Worm (Caenorhabditis elegans): ENCODE data around the gene mup-2.

DNA sequence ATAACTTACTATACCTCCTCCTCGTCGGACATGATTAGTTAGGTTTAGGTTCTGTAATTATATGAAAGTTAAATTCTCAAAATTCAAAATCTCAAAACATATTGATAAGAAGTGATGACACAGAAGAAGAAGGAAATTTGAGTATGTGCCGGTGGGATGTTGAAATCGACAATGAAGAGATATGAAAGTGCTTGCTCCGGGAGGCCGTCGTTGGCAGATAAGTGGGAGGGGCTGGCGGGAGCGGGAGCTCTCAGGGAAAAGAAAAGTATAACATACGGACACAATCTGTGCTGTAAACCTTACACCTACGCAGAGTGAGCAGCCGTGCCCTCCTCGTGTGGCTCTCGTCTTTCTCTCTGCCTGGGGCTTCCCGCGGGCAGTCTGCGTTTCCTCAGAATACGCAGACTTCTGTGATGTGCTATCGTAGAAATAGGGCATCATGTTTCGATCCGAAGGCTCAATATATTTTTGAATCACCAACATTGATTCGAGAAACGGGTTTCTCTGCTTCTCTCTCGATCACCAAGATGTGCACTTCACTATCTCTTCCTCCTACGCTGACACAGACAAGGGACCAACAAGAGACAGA, at the start of gene mup-2:
- TF ChIP-seq efl-1 (GFP tag; optimal IDR thresholded peaks at IDR 0.05) (no peak), nhr-80 (tag; optimal IDR thresholded peaks at IDR 0.05) (no peak), lin-40 (tag; optimal IDR thresholded peaks at IDR 0.05) (no peak), lin-35 (GFP tag; optimal IDR thresholded peaks at IDR 0.05) (no peak), pha-4 (tag; optimal IDR thresholded peaks at IDR 0.05) (no peak), attf-3 (GFP tag; conservative IDR thresholded peaks at IDR 0.05) (no peak), ama-1 (optimal IDR thresholded peaks at IDR 0.05) (no peak), ama-1 (GFP tag; optimal IDR thresholded peaks at IDR 0.05) (no peak), nhr-27 (tag; optimal IDR thresholded peaks at IDR 0.05) (no peak), Y67H2A.10 (GFP tag; conservative IDR thresholded peaks at IDR 0.05) (no peak), ZK185.1 (tag; optimal IDR thresholded peaks at IDR 0.05; ENCODE audit: poor library complexity, severe bottlenecking) (no peak), fkh-3 (tag; optimal IDR thresholded peaks at IDR 0.05) (no peak), ztf-18 (tag; optimal IDR thresholded peaks at IDR 0.05) (no peak), mel-28 (tag; optimal IDR thresholded peaks at IDR 0.05; ENCODE audit: borderline replicate concordance) (no peak), C06A6.2 (GFP tag; conservative IDR thresholded peaks at IDR 0.05) (no peak)

Data from whole organism, young adult.